Fruit fly (Drosophila melanogaster) whole organism, embryonic: Measurements from ENCODE around the gene Cand1.

Experiments used
- B-H2 ChIP-seq: fragments of 200-800 bp; sonication (Bioruptor generic); optimal IDR thresholded peaks from 2 replicates; lab custom pipeline; 2018; ENCODE audit warnings: missing biosample characterization, mild to moderate bottlenecking, missing genetic modification characterization
- CG10462 ChIP-seq: fragments of 200-800 bp; sonication (Bioruptor generic); optimal IDR thresholded peaks from 2 replicates; lab custom pipeline; 2016; ENCODE audit warnings: missing biosample characterization, missing genetic modification characterization
- CG11504 ChIP-seq: fragments of 200-800 bp; sonication (Bioruptor generic); optimal IDR thresholded peaks from 3 replicates; lab custom pipeline; 2019; ENCODE audit warnings: missing biosample characterization, mild to moderate bottlenecking, missing genetic modification characterization, moderate library complexity
- CG12942 ChIP-seq: fragments of 200-800 bp; sonication (Bioruptor generic); optimal IDR thresholded peaks from 3 replicates; lab custom pipeline; 2016; ENCODE audit warnings: missing biosample characterization, missing genetic modification characterization
- CG13894 ChIP-seq: fragments of 200-800 bp; sonication (Bioruptor generic); optimal IDR thresholded peaks from 3 replicates; lab custom pipeline; 2018; ENCODE audit warnings: missing biosample characterization, mild to moderate bottlenecking, missing genetic modification characterization, moderate library complexity
- CG14441 ChIP-seq: fragments of 200-800 bp; sonication (Bioruptor generic); IDR thresholded peaks from 2 replicates; pipeline ENCODE4 v1.3.6; 2022; ENCODE audit warnings: missing biosample characterization, missing genetic modification characterization
- CG15011 ChIP-seq: fragments of 200-800 bp; sonication (Bioruptor generic); optimal IDR thresholded peaks from 3 replicates; lab custom pipeline; 2018; ENCODE audit warnings: missing biosample characterization, mild to moderate bottlenecking, missing genetic modification characterization
- CG1647 ChIP-seq: fragments of 200-800 bp; sonication (Bioruptor generic); optimal IDR thresholded peaks from 3 replicates; lab custom pipeline; 2016; ENCODE audit warnings: missing biosample characterization, missing genetic modification characterization
- CG18262 ChIP-seq: fragments of 200-800 bp; optimal IDR thresholded peaks from 3 replicates; lab custom pipeline; 2019; ENCODE audit warnings: missing biosample characterization, mild to moderate bottlenecking, missing genetic modification characterization, moderate library complexity
- CG32767 ChIP-seq: fragments of 200-800 bp; sonication (Bioruptor generic); IDR thresholded peaks from 2 replicates; pipeline ENCODE4 v1.3.6; 2022; ENCODE audit warnings: missing biosample characterization, missing genetic modification characterization
- CG6813 ChIP-seq: fragments of 200-800 bp; sonication (Bioruptor generic); optimal IDR thresholded peaks from 2 replicates; lab custom pipeline; 2017; ENCODE audit warnings: missing biosample characterization, missing genetic modification characterization, mild to moderate bottlenecking, moderate library complexity, missing genetic modification reagents
- CG7786 ChIP-seq: fragments of 200-800 bp; sonication (Bioruptor generic); optimal IDR thresholded peaks from 2 replicates; lab custom pipeline; 2016; ENCODE audit warnings: missing biosample characterization, missing genetic modification characterization
- CG8765 ChIP-seq: fragments of 200-800 bp; sonication (Bioruptor generic); IDR thresholded peaks from 2 replicates; pipeline ENCODE4 v1.3.6; 2022; ENCODE audit warnings: missing biosample characterization, missing genetic modification characterization
- CG8924 ChIP-seq: fragments of 200-800 bp; optimal IDR thresholded peaks from 3 replicates; lab custom pipeline; 2019; ENCODE audit warnings: missing biosample characterization, mild to moderate bottlenecking, missing genetic modification characterization, moderate library complexity
- CG8944 ChIP-seq: fragments of 200-800 bp; sonication (Bioruptor generic); optimal IDR thresholded peaks from 3 replicates; lab custom pipeline; 2016; ENCODE audit warnings: missing biosample characterization, missing genetic modification characterization
- CTCF ChIP-seq: fragments of 200-800 bp; sonication (Bioruptor generic); optimal IDR thresholded peaks from 2 replicates; lab custom pipeline; 2017; ENCODE audit warnings: missing biosample characterization, mild to moderate bottlenecking, missing genetic modification characterization, moderate library complexity
- CkIIα-i1 ChIP-seq: fragments of 200-800 bp; sonication (Bioruptor generic); IDR thresholded peaks from 2 replicates; pipeline ENCODE4 v1.3.6; 2022; ENCODE audit warnings: missing biosample characterization, missing genetic modification characterization
- CrebB ChIP-seq: fragments of 200-800 bp; sonication (Bioruptor generic); optimal IDR thresholded peaks from 3 replicates; lab custom pipeline; 2018; ENCODE audit warnings: missing biosample characterization, mild to moderate bottlenecking, missing genetic modification characterization
- D19A ChIP-seq: fragments of 200-800 bp; optimal IDR thresholded peaks from 3 replicates; lab custom pipeline; 2019; ENCODE audit warnings: missing biosample characterization, mild to moderate bottlenecking, missing genetic modification characterization, moderate library complexity
- Dad ChIP-seq: fragments of 200-800 bp; sonication (Bioruptor generic); optimal IDR thresholded peaks from 3 replicates; lab custom pipeline; 2016; ENCODE audit warnings: missing biosample characterization, missing genetic modification characterization
- Dek ChIP-seq: fragments of 200-800 bp; sonication (Bioruptor generic); optimal IDR thresholded peaks from 3 replicates; lab custom pipeline; 2019; ENCODE audit warnings: missing biosample characterization, mild to moderate bottlenecking, missing genetic modification characterization, moderate library complexity
- Dref ChIP-seq: fragments of 200-800 bp; sonication (Bioruptor generic); IDR thresholded peaks from 2 replicates; pipeline ENCODE4 v1.3.6; 2022; ENCODE audit warnings: missing biosample characterization, missing genetic modification characterization
- ERR ChIP-seq: fragments of 200-800 bp; sonication (Bioruptor generic); optimal IDR thresholded peaks from 2 replicates; lab custom pipeline; 2016; ENCODE audit warnings: missing biosample characterization, missing genetic modification characterization
- Ets65A ChIP-seq: fragments of 200-800 bp; sonication (Bioruptor generic); peaks from one replicate; lab custom pipeline; 2016; ENCODE audit warnings: missing biosample characterization, missing genetic modification characterization
- Fer2 ChIP-seq: fragments of 200-800 bp; sonication (Bioruptor generic); optimal IDR thresholded peaks from 2 replicates; lab custom pipeline; 2018; ENCODE audit warnings: missing biosample characterization, mild to moderate bottlenecking, missing genetic modification characterization, moderate library complexity
- HHEX ChIP-seq: fragments of 200-800 bp; sonication (Bioruptor generic); optimal IDR thresholded peaks from 3 replicates; lab custom pipeline; 2017; ENCODE audit warnings: missing biosample characterization, mild to moderate bottlenecking, missing genetic modification characterization, missing genetic modification reagents
- Kr ChIP-seq: fragments of 200-800 bp; sonication (Bioruptor generic); optimal IDR thresholded peaks from 2 replicates; lab custom pipeline; 2017; ENCODE audit warnings: missing biosample characterization, mild to moderate bottlenecking, missing genetic modification characterization
- Lim3 ChIP-seq: fragments of 200-800 bp; sonication (Bioruptor generic); IDR thresholded peaks from 2 replicates; pipeline ENCODE4 v1.3.6; 2022; ENCODE audit warnings: missing biosample characterization, missing genetic modification characterization
- Meics ChIP-seq: fragments of 200-800 bp; sonication (Bioruptor generic); optimal IDR thresholded peaks from 2 replicates; lab custom pipeline; 2017; ENCODE audit warnings: missing biosample characterization, mild to moderate bottlenecking, missing genetic modification characterization
- NK7.1 ChIP-seq: fragments of 200-800 bp; sonication (Bioruptor generic); optimal IDR thresholded peaks from 3 replicates; lab custom pipeline; 2016; ENCODE audit warnings: missing biosample characterization, missing genetic modification characterization
- Sox102F ChIP-seq: fragments of 200-800 bp; sonication (Bioruptor generic); optimal IDR thresholded peaks from 2 replicates; lab custom pipeline; 2018; ENCODE audit warnings: missing biosample characterization, mild to moderate bottlenecking, missing genetic modification characterization, moderate library complexity
- TFAM ChIP-seq: fragments of 200-800 bp; sonication (Bioruptor generic); optimal IDR thresholded peaks from 2 replicates; lab custom pipeline; 2017; ENCODE audit warnings: missing biosample characterization, missing genetic modification characterization, inconsistent platforms
- Usf ChIP-seq: fragments of 200-800 bp; sonication (Bioruptor generic); optimal IDR thresholded peaks from 2 replicates; lab custom pipeline; 2017; ENCODE audit warnings: missing genotype, missing biosample characterization, missing genetic modification characterization
- YL-1 ChIP-seq: fragments of 200-800 bp; sonication (Bioruptor generic); optimal IDR thresholded peaks from 3 replicates; lab custom pipeline; 2017; ENCODE audit warnings: missing biosample characterization, mild to moderate bottlenecking, missing genetic modification characterization
- aop ChIP-seq: fragments of 200-800 bp; sonication (Bioruptor generic); IDR thresholded peaks from 2 replicates; pipeline ENCODE4 v1.3.6; 2022; ENCODE audit warnings: missing biosample characterization, missing genetic modification characterization
- cato ChIP-seq: fragments of 200-800 bp; sonication (Bioruptor generic); optimal IDR thresholded peaks from 2 replicates; lab custom pipeline; 2016; ENCODE audit warnings: missing biosample characterization, missing genetic modification characterization, borderline replicate concordance
- chif ChIP-seq, 2 experiments: fragments of 200-800 bp; sonication (Bioruptor generic); optimal IDR thresholded peaks; 3 replicates each; lab custom pipeline; 2016; ENCODE audit warnings: missing biosample characterization in 2 of 2, missing genetic modification characterization in 2 of 2
- danr ChIP-seq: fragments of 200-800 bp; sonication (Bioruptor generic); IDR thresholded peaks from 2 replicates; pipeline ENCODE4 v1.3.6; 2022; ENCODE audit warnings: missing biosample characterization, missing genetic modification characterization
- fd96Cb ChIP-seq: fragments of 200-800 bp; sonication (Bioruptor generic); optimal IDR thresholded peaks from 2 replicates; lab custom pipeline; 2018; ENCODE audit warnings: missing biosample characterization, mild to moderate bottlenecking, missing genetic modification characterization, moderate library complexity
- gfzf ChIP-seq: fragments of 200-800 bp; sonication (Bioruptor generic); optimal IDR thresholded peaks from 2 replicates; lab custom pipeline; 2016; ENCODE audit warnings: missing biosample characterization, mild to moderate bottlenecking, missing genetic modification characterization, moderate library complexity
- grau ChIP-seq: fragments of 200-800 bp; optimal IDR thresholded peaks from 3 replicates; lab custom pipeline; 2019; ENCODE audit warnings: missing biosample characterization, mild to moderate bottlenecking, missing genetic modification characterization, moderate library complexity
- grn ChIP-seq: fragments of 200-800 bp; sonication (Bioruptor generic); optimal IDR thresholded peaks from 3 replicates; lab custom pipeline; 2017; ENCODE audit warnings: missing biosample characterization, missing genetic modification characterization
- h ChIP-seq: fragments of >200 bp; optimal IDR thresholded peaks from 2 replicates; lab custom pipeline; 2017
- jing ChIP-seq: fragments of 200-800 bp; sonication (Bioruptor generic); optimal IDR thresholded peaks from 2 replicates; lab custom pipeline; 2018; ENCODE audit warnings: missing biosample characterization, mild to moderate bottlenecking, missing genetic modification characterization
- ken ChIP-seq: fragments of 200-800 bp; sonication (Bioruptor generic); IDR thresholded peaks from 3 replicates; pipeline ENCODE4 v1.3.6; 2022; ENCODE audit warnings: missing biosample characterization, missing genetic modification characterization
- nau ChIP-seq: fragments of 200-800 bp; sonication (Bioruptor generic); optimal IDR thresholded peaks from 3 replicates; lab custom pipeline; 2017; ENCODE audit warnings: missing biosample characterization, mild to moderate bottlenecking, missing genetic modification characterization, missing genetic modification reagents
- nmo ChIP-seq: fragments of 200-800 bp; sonication (Bioruptor generic); optimal IDR thresholded peaks from 2 replicates; lab custom pipeline; 2018; ENCODE audit warnings: missing biosample characterization, mild to moderate bottlenecking, missing genetic modification characterization, moderate library complexity
- pita ChIP-seq: fragments of 200-800 bp; sonication (Bioruptor generic); optimal IDR thresholded peaks from 2 replicates; lab custom pipeline; 2017; ENCODE audit warnings: missing biosample characterization, mild to moderate bottlenecking, missing genetic modification characterization
- psq ChIP-seq: fragments of 200-800 bp; sonication (Bioruptor generic); optimal IDR thresholded peaks from 2 replicates; lab custom pipeline; 2017; ENCODE audit warnings: missing biosample characterization, missing genetic modification characterization
- sisA ChIP-seq: fragments of 200-800 bp; sonication (Bioruptor generic); IDR thresholded peaks from 2 replicates; pipeline ENCODE4 v1.3.6; 2022; ENCODE audit warnings: missing biosample characterization, missing genetic modification characterization
- stwl ChIP-seq: fragments of 200-800 bp; sonication (Bioruptor generic); optimal IDR thresholded peaks from 3 replicates; lab custom pipeline; 2018; ENCODE audit warnings: missing biosample characterization, mild to moderate bottlenecking, missing genetic modification characterization, moderate library complexity

The Cand1 gene

dm6 chr2L:10386208-10386805 is 23.8 kb upstream of the Cand1 start, which contains the start of the genes Cdk1 and mRpS7 (continued):
- TF ChIP-seq CG18262 (tag; lab: Kevin White, UChicago) (peak; percentile 84), danr (GFP tag; lab: Robert Waterston, UW) (no peak), Sox102F (GFP tag; lab: Kevin White, UChicago) (no peak), fd96Cb (tag; lab: Kevin White, UChicago) (peak; percentile 77), CG6813 (GFP tag; lab: Kevin White, UChicago) (no peak), aop (GFP tag; lab: Robert Waterston, UW) (no peak), Usf (peak; percentile 40), cato (peak; percentile 63), NK7.1 (GFP tag; lab: Kevin White, UChicago) (no peak), Fer2 (tag; lab: Kevin White, UChicago) (peak; percentile 7), CG8765 (peak; percentile 60; the same call in 1 of the 2 replicates), CG12942 (GFP tag; lab: Kevin White, UChicago) (peak; percentile 62), CG11504 (tag; lab: Kevin White, UChicago) (peak; percentile 85), sisA (GFP tag; lab: Robert Waterston, UW) (peak; percentile 38; the same call in 1 of the 2 replicates), Dref (no peak), CG14441 (GFP tag; lab: Robert Waterston, UW) (peak; percentile 74), stwl (tag; lab: Kevin White, UChicago) (no peak), CG15011 (peak; percentile 41), h (lab: Kevin White, UChicago) (no peak), Ets65A (GFP tag; lab: Kevin White, UChicago) (peak; percentile 85), ERR (GFP tag; lab: Kevin White, UChicago) (no peak), CG32767 (peak; percentile 61; the same call in 1 of the 2 replicates), YL-1 (GFP tag; lab: Kevin White, UChicago) (peak; percentile 26), HHEX (GFP tag; lab: Kevin White, UChicago) (peak; percentile 40), CkIIα-i1 (no peak), CG10462 (GFP tag; lab: Kevin White, UChicago) (peak; percentile 46), CG1647 (GFP tag; lab: Kevin White, UChicago) (no peak), CrebB (no peak), D19A (tag; lab: Kevin White, UChicago) (peak; percentile 68), CG8944 (GFP tag; lab: Kevin White, UChicago) (peak; percentile 42), chif (GFP tag; optimal IDR thresholded peaks at IDR 0.05; lab: Kevin White, UChicago) (peak; percentile 17 to 53), Dek (tag; lab: Kevin White, UChicago) (peak; percentile 81), jing (GFP tag; lab: Kevin White, UChicago) (no peak), grn (GFP tag; lab: Kevin White, UChicago) (no peak), pita (GFP tag; lab: Kevin White, UChicago) (no peak), gfzf (peak; percentile 26), Dad (GFP tag; lab: Kevin White, UChicago) (peak; percentile 21), ken (GFP tag; lab: Robert Waterston, UW) (peak; percentile 66; the same call in 2 of the 3 replicates), CTCF (no peak), psq (GFP tag; lab: Kevin White, UChicago) (no peak), grau (peak; percentile 81), Kr (GFP tag; lab: Kevin White, UChicago) (no peak), nau (GFP tag; lab: Kevin White, UChicago) (peak; percentile 12), Meics (peak; percentile 79), Lim3 (GFP tag; lab: Robert Waterston, UW) (no peak), nmo (GFP tag; lab: Kevin White, UChicago) (peak; percentile 92), B-H2 (GFP tag; lab: Kevin White, UChicago) (peak; percentile 26), CG7786 (GFP tag; lab: Kevin White, UChicago) (peak; percentile 47), TFAM (no peak), CG8924 (tag; lab: Kevin White, UChicago) (peak; percentile 87), CG13894 (tag; lab: Kevin White, UChicago) (peak; percentile 47)
